Fruit fly (Drosophila melanogaster): ENCODE data around the gene CG7879.

DNA sequence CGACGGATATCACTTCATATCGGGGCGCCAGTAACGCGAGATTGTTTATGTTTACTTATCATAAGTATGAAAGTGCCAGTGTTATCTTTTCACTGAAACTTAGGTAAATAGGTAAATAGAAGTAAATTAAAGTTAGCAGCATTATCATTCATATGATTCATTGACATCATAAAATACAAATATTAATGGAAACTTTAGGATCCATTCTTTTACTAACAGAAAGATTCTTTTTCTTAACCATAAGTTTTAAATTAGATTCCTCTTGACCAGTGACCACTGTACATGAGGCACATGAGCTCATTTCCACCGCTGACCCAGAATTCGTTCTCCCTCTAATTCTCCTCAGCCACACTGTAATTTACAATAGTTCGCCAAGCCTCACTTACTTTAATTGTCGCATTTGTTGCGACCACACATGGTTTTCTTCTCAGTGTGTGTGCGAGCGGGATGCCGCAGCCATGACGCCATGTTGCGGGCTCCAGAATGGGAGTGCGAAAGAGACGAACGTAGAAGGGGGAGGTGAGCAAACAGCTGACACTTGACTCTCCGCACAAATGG is 10.1 kb upstream of the CG7879 start:
- TF ChIP-seq Hnf4 (GFP tag; optimal IDR thresholded peaks at IDR 0.05) (no peak), brk (GFP tag; optimal IDR thresholded peaks at IDR 0.05) (no peak), usp (GFP tag; optimal IDR thresholded peaks at IDR 0.05) (no peak), h (GFP tag; optimal IDR thresholded peaks at IDR 0.05) (no peak), Hr78 (GFP tag; optimal IDR thresholded peaks at IDR 0.05) (no peak), br (GFP tag; optimal IDR thresholded peaks at IDR 0.05) (no peak)

All from whole organism, wandering third instar larva.